Worm (Caenorhabditis elegans) whole organism, mixed stage, embryonic: Measurements from ENCODE around the gene F01D5.2.

ENCODE experiments used
- M03D4.4 ChIP-seq: sonication (generic microtip); optimal IDR thresholded peaks from 2 replicates; lab custom pipeline; 2017; ENCODE audit warnings: mild to moderate bottlenecking, missing genetic modification characterization, missing compliant biosample characterization
- bed-3 ChIP-seq: fragments of 200-800 bp; sonication (Bioruptor generic); optimal IDR thresholded peaks from 3 replicates; lab custom pipeline; 2018; ENCODE audit warnings: mild to moderate bottlenecking, missing genetic modification characterization, moderate library complexity, missing compliant biosample characterization
- blmp-1 ChIP-seq: fragments of 150-350 bp; optimal IDR thresholded peaks from 2 replicates; lab custom pipeline; 2014; ENCODE audit warnings: missing biosample characterization, missing genetic modification characterization
- ceh-39 ChIP-seq: fragments of 150-350 bp; optimal IDR thresholded peaks from 2 replicates; lab custom pipeline; 2014; ENCODE audit warnings: missing biosample characterization, missing genetic modification characterization
- ceh-43 ChIP-seq: fragments of 200-800 bp; sonication (Bioruptor generic); optimal IDR thresholded peaks from 2 replicates; lab custom pipeline; 2018; ENCODE audit warnings: mild to moderate bottlenecking, missing genetic modification characterization, moderate library complexity, missing compliant biosample characterization
- ceh-83 ChIP-seq: fragments of 200-800 bp; sonication (Bioruptor generic); optimal IDR thresholded peaks from 2 replicates; lab custom pipeline; 2018; ENCODE audit warnings: mild to moderate bottlenecking, missing genetic modification characterization, missing compliant biosample characterization
- ces-1 ChIP-seq: fragments of 150-350 bp; optimal IDR thresholded peaks from 2 replicates; lab custom pipeline; 2014; ENCODE audit warnings: missing biosample characterization, missing genetic modification reagents, missing genetic modification characterization
- cnd-1 ChIP-seq: fragments of 200-800 bp; sonication (Bioruptor generic); optimal IDR thresholded peaks from 2 replicates; lab custom pipeline; 2018; ENCODE audit warnings: mild to moderate bottlenecking, missing genetic modification characterization, missing compliant biosample characterization
- drap-1 ChIP-seq: fragments of 200-800 bp; sonication (Bioruptor generic); optimal IDR thresholded peaks from 3 replicates; lab custom pipeline; 2018; ENCODE audit warnings: mild to moderate bottlenecking, missing genetic modification characterization, missing compliant biosample characterization
- elt-1 ChIP-seq: sonication (generic microtip); optimal IDR thresholded peaks from 2 replicates; lab custom pipeline; 2017; ENCODE audit warnings: missing genetic modification characterization, mild to moderate bottlenecking, missing compliant biosample characterization, antibody characterized with exemption, moderate library complexity, borderline replicate concordance; ENCODE audit not compliant: insufficient read depth
- elt-3 ChIP-seq: fragments of 150-350 bp; optimal IDR thresholded peaks from 2 replicates; lab custom pipeline; 2014; ENCODE audit warnings: missing biosample characterization, missing genetic modification characterization
- flh-1 ChIP-seq: fragments of 200-800 bp; sonication (Bioruptor generic); optimal IDR thresholded peaks from 2 replicates; lab custom pipeline; 2018; ENCODE audit warnings: mild to moderate bottlenecking, missing genetic modification characterization, moderate library complexity, missing compliant biosample characterization
- ham-2 ChIP-seq: fragments of 200-800 bp; sonication (Bioruptor generic); optimal IDR thresholded peaks from 2 replicates; lab custom pipeline; 2018; ENCODE audit warnings: mild to moderate bottlenecking, missing genetic modification characterization, missing compliant biosample characterization
- hlh-1 ChIP-seq: fragments of 150-350 bp; optimal IDR thresholded peaks from 2 replicates; lab custom pipeline; 2014; ENCODE audit warnings: missing biosample characterization, missing genetic modification reagents, missing genetic modification characterization
- lin-13 ChIP-seq: fragments of 150-350 bp; optimal IDR thresholded peaks from 2 replicates; lab custom pipeline; 2014; ENCODE audit warnings: missing biosample characterization, missing genetic modification characterization
- lin-32 ChIP-seq: fragments of 200-800 bp; sonication (Bioruptor generic); optimal IDR thresholded peaks from 2 replicates; lab custom pipeline; 2018; ENCODE audit warnings: mild to moderate bottlenecking, missing genetic modification characterization, missing compliant biosample characterization
- lsy-2 ChIP-seq: fragments of 150-350 bp; optimal IDR thresholded peaks from 2 replicates; lab custom pipeline; 2014; ENCODE audit warnings: missing biosample characterization, missing genetic modification characterization
- mab-5 ChIP-seq: fragments of 150-350 bp; optimal IDR thresholded peaks from 2 replicates; lab custom pipeline; 2014; ENCODE audit warnings: missing biosample characterization, missing genetic modification characterization
- mls-2 ChIP-seq: sonication (generic microtip); optimal IDR thresholded peaks from 2 replicates; lab custom pipeline; 2016; ENCODE audit warnings: mild to moderate bottlenecking, missing genetic modification characterization, moderate library complexity, missing compliant biosample characterization
- nhr-2 ChIP-seq: fragments of 150-350 bp; optimal IDR thresholded peaks from 2 replicates; lab custom pipeline; 2014; ENCODE audit warnings: missing biosample characterization, missing genetic modification characterization
- nhr-28 ChIP-seq: fragments of 150-350 bp; optimal IDR thresholded peaks from 2 replicates; lab custom pipeline; 2014; ENCODE audit warnings: missing biosample characterization, missing genetic modification characterization
- nhr-76 ChIP-seq: sonication (generic microtip); optimal IDR thresholded peaks from 2 replicates; lab custom pipeline; 2017; ENCODE audit warnings: missing biosample characterization, missing genetic modification characterization
- pha-4 ChIP-seq: fragments of 150-350 bp; optimal IDR thresholded peaks from 2 replicates; lab custom pipeline; 2018; ENCODE audit warnings: missing biosample characterization, missing genetic modification reagents, missing genetic modification characterization
- sem-2 ChIP-seq: fragments of 200-800 bp; sonication (Bioruptor generic); optimal IDR thresholded peaks from 2 replicates; lab custom pipeline; 2018; ENCODE audit warnings: mild to moderate bottlenecking, missing genetic modification characterization, missing compliant biosample characterization
- snpc-4 ChIP-seq: fragments of 150-350 bp; optimal IDR thresholded peaks from 2 replicates; lab custom pipeline; 2014; ENCODE audit warnings: missing biosample characterization, missing genetic modification characterization
- sptf-1 ChIP-seq: sonication (generic microtip); optimal IDR thresholded peaks from 2 replicates; lab custom pipeline; 2017; ENCODE audit warnings: mild to moderate bottlenecking, missing genetic modification characterization, moderate library complexity, missing compliant biosample characterization
- tbx-8 ChIP-seq: fragments of 200-800 bp; sonication (Bioruptor generic); optimal IDR thresholded peaks from 2 replicates; lab custom pipeline; 2018; ENCODE audit warnings: mild to moderate bottlenecking, missing genetic modification characterization, moderate library complexity, missing compliant biosample characterization
- unc-120 ChIP-seq: sonication (generic microtip); optimal IDR thresholded peaks from 2 replicates; lab custom pipeline; 2017; ENCODE audit warnings: missing genetic modification characterization, missing compliant biosample characterization; ENCODE audit not compliant: poor library complexity, severe bottlenecking
- unc-39 ChIP-seq: fragments of 150-350 bp; optimal IDR thresholded peaks from 2 replicates; lab custom pipeline; 2014; ENCODE audit warnings: missing biosample characterization, missing genetic modification characterization
- unc-62 ChIP-seq: fragments of 150-350 bp; optimal IDR thresholded peaks from 2 replicates; lab custom pipeline; 2014; ENCODE audit warnings: missing biosample characterization, missing genetic modification reagents, missing genetic modification characterization
- zip-8 ChIP-seq: fragments of 150-350 bp; optimal IDR thresholded peaks from 2 replicates; lab custom pipeline; 2014; ENCODE audit warnings: missing biosample characterization, missing genetic modification characterization

F01D5.2 gene

DNA sequence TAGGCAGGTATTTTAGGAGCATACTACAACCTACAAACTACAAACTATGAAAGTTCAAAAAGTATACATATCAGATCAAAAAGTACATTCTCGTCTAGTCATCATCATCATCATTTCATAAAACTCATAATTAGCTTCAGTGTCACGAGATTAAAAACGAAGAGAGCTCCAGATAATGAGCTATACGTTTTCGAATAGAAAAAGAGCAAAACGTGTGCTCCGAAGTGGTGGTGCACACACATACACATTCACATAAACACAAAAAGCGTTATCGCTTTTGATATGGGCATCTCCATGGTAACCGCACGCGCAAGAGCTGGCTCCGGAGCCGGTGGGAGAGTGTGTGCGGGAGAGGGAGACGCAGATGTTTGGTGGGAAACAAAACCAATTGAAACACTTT, 34.5 kb downstream of the F01D5.2 start:
- TF ChIP-seq blmp-1 (tag; lab: Kevin White, UChicago) (no peak), drap-1 (GFP tag; lab: Kevin White, UChicago) (no peak), nhr-76 (tag; lab: Kevin White, UChicago) (no peak), ham-2 (GFP tag; lab: Kevin White, UChicago) (no peak)
- TF ChIP-seq, all 35 proteins: peak for 0

ce11 chrII:13962319-13962718, 36.5 kb downstream of the F01D5.2 start, which contains the start of gene rpi-1:
Gene rpi-1, minus strand, starts transcription at chrII:13962419.
- no peak for TF ChIP-seq zip-8 (tag; lab: Kevin White, UChicago)
- no peak for TF ChIP-seq nhr-2 (tag; lab: Kevin White, UChicago)
- TF ChIP-seq nhr-28 (tag; lab: Kevin White, UChicago), result no peak
- TF ChIP-seq ham-2 (GFP tag; lab: Kevin White, UChicago), result no peak
- TF ChIP-seq bed-3 (GFP tag; lab: Kevin White, UChicago), result no peak
- TF ChIP-seq ceh-43 (GFP tag; lab: Kevin White, UChicago), result no peak
- no peak for TF ChIP-seq M03D4.4 (tag; lab: Kevin White, UChicago)
- no peak for TF ChIP-seq sem-2 (GFP tag; lab: Kevin White, UChicago)
- TF ChIP-seq flh-1 (GFP tag; lab: Kevin White, UChicago), result no peak
- TF ChIP-seq cnd-1 (tag; lab: Kevin White, UChicago), result no peak

DNA sequence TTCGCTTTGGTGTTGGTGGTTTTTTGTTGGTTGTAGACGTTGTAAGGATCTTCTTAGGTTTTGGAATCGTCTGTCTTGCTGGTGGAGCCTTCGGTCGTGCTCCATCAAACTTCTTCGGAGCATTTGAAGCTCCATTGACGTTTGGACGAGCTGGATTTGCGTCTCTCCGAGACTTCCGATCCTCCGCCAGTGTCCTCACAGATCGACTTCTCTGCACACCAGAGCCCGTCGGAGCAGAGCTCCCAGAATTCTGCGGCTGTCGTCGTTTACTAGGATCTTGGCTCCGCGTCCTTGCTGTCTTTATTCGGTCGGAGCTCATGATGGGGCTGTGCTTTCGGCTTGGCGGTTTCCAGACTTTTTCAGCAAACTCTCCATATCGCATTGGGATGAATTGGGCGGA, 37.3 kb downstream of the F01D5.2 start:
- no peak for TF ChIP-seq unc-39 (tag; lab: Kevin White, UChicago)
- no peak for TF ChIP-seq ces-1
- TF ChIP-seq flh-1 (GFP tag; lab: Kevin White, UChicago), result no peak
- no peak for TF ChIP-seq zip-8 (tag; lab: Kevin White, UChicago)
- no peak for TF ChIP-seq mls-2 (tag; lab: Kevin White, UChicago)
- no peak for TF ChIP-seq unc-62
- no peak for TF ChIP-seq cnd-1 (tag; lab: Kevin White, UChicago)
- no peak for TF ChIP-seq snpc-4 (tag; lab: Kevin White, UChicago)
- no peak for TF ChIP-seq drap-1 (GFP tag; lab: Kevin White, UChicago)
- TF ChIP-seq mab-5, result no peak
- no peak for TF ChIP-seq pha-4 (tag; lab: Kevin White, UChicago)
- no peak for TF ChIP-seq hlh-1 (tag; lab: Kevin White, UChicago)
- no peak for TF ChIP-seq elt-1
- no peak for TF ChIP-seq lin-13 (tag; lab: Kevin White, UChicago)
- TF ChIP-seq lin-32, result no peak
- no peak for TF ChIP-seq elt-3 (tag; lab: Kevin White, UChicago)
- no peak for TF ChIP-seq lsy-2

ce11 chrII:13958359-13958758, 40.5 kb downstream of the F01D5.2 start:
- TF ChIP-seq bed-3 (GFP tag; lab: Kevin White, UChicago) (no peak), nhr-28 (tag; lab: Kevin White, UChicago) (no peak), mab-5 (no peak), drap-1 (GFP tag; lab: Kevin White, UChicago) (no peak), ceh-43 (GFP tag; lab: Kevin White, UChicago) (no peak), ceh-83 (GFP tag; lab: Kevin White, UChicago) (no peak)

DNA sequence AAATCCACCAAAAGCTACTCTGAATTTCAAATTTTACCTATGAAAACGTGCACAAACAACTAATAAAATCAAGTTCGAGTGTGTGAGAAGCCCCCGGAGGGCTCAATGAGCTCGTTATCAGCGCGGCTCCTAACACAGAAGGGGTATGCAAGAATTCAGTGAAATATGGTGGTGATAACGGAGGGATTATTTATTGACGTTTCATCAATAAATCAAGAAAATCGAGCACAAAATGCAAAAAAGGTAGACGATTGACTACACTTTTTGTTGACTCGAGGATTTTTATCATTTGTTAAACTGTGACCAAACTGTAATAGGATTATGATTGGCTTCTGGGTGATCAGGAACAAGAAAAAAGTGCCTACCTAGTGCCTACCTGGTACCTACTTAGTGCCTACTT, 41.4 kb downstream of the F01D5.2 start, which contains the start of gene zip-3:
Gene zip-3, minus strand, starts transcription at position 21 of the 400 bp plus-strand sequence.
- no peak for TF ChIP-seq unc-120 (tag; lab: Kevin White, UChicago)
- TF ChIP-seq lsy-2, result no peak
- TF ChIP-seq hlh-1 (tag; lab: Kevin White, UChicago), result no peak
- TF ChIP-seq blmp-1 (tag; lab: Kevin White, UChicago), result no peak
- no peak for TF ChIP-seq mab-5
- no peak for TF ChIP-seq ceh-39 (tag; lab: Kevin White, UChicago)
- no peak for TF ChIP-seq nhr-2 (tag; lab: Kevin White, UChicago)
- TF ChIP-seq lin-32, result no peak
- no peak for TF ChIP-seq unc-39 (tag; lab: Kevin White, UChicago)
- TF ChIP-seq tbx-8 (GFP tag; lab: Kevin White, UChicago), result no peak
- no peak for TF ChIP-seq sptf-1 (tag; lab: Kevin White, UChicago)
- TF ChIP-seq, all 35 proteins: peak for 0
